Worm (Caenorhabditis elegans) whole organism, L2 larva: ENCODE results near the gene T11F8.5.

ENCODE experiments used
- F13H6.1 ChIP-seq: sonication (generic microtip); optimal IDR thresholded peaks from 2 replicates; lab custom pipeline; 2016; ENCODE audit warnings: missing genetic modification characterization, missing compliant biosample characterization
- R02D3.7 ChIP-seq: fragments of 150-350 bp; optimal IDR thresholded peaks from 2 replicates; lab custom pipeline; 2014; ENCODE audit warnings: missing biosample characterization, missing genetic modification characterization
- aly-2 ChIP-seq: fragments of 150-350 bp; optimal IDR thresholded peaks from 2 replicates; lab custom pipeline; 2014; ENCODE audit warnings: missing biosample characterization, missing genetic modification characterization
- ama-1 ChIP-seq: fragments of 150-350 bp; optimal IDR thresholded peaks from 2 replicates; lab custom pipeline; 2018; ENCODE audit warnings: inconsistent platforms
- lin-11 ChIP-seq: fragments of 150-350 bp; sonication (generic microtip); optimal IDR thresholded peaks from 2 replicates; lab custom pipeline; 2014; ENCODE audit warnings: missing biosample characterization, missing genetic modification characterization, inconsistent platforms, mixed read lengths
- nhr-11 ChIP-seq: fragments of 150-350 bp; optimal IDR thresholded peaks from 2 replicates; lab custom pipeline; 2014; ENCODE audit warnings: missing biosample characterization, missing genetic modification characterization
- nhr-12 ChIP-seq: fragments of 150-350 bp; optimal IDR thresholded peaks from 2 replicates; lab custom pipeline; 2014; ENCODE audit warnings: missing biosample characterization, missing genetic modification characterization
- nhr-129 ChIP-seq: fragments of 150-350 bp; optimal IDR thresholded peaks from 2 replicates; lab custom pipeline; 2014; ENCODE audit warnings: missing biosample characterization, missing genetic modification characterization
- nhr-23 ChIP-seq: fragments of 150-350 bp; optimal IDR thresholded peaks from 2 replicates; lab custom pipeline; 2014; ENCODE audit warnings: missing biosample characterization, missing genetic modification reagents, missing genetic modification characterization
- skn-1 ChIP-seq: sonication (generic microtip); optimal IDR thresholded peaks from 2 replicates; lab custom pipeline; 2017; ENCODE audit warnings: missing biosample characterization, missing genetic modification characterization
- snpc-4 ChIP-seq: fragments of 150-350 bp; optimal IDR thresholded peaks from 2 replicates; lab custom pipeline; 2014; ENCODE audit warnings: missing biosample characterization, missing genetic modification characterization

ce11 chrIV:5519044-5519443, 36.2 kb downstream of the T11F8.5 start:
- no peak for TF ChIP-seq R02D3.7 (tag; lab: Kevin White, UChicago)
- TF ChIP-seq aly-2 (tag; lab: Kevin White, UChicago) = no peak
- no peak for TF ChIP-seq nhr-12
- TF ChIP-seq nhr-11 (tag; lab: Kevin White, UChicago) = no peak
- TF ChIP-seq snpc-4 (tag; lab: Kevin White, UChicago) = no peak
- TF ChIP-seq skn-1 (tag; lab: Kevin White, UChicago) = no peak
- TF ChIP-seq ama-1 (lab: Kevin White, UChicago) = no peak
- no peak for TF ChIP-seq F13H6.1 (tag; lab: Kevin White, UChicago)
- no peak for TF ChIP-seq nhr-23
- TF ChIP-seq lin-11 = no peak
- TF ChIP-seq nhr-129 (tag; lab: Kevin White, UChicago) = no peak
